Worm (Caenorhabditis elegans) whole organism, L4 larva: Measurements from ENCODE around the gene K03H1.11.

Experiments used
- D1046.2 ChIP-seq: fragments of 200-800 bp; sonication (Bioruptor generic); IDR thresholded peaks from 2 replicates; pipeline ENCODE4 v1.3.6; 2022; ENCODE audit warnings: missing genetic modification characterization, missing compliant biosample characterization
- F10B5.3 ChIP-seq: sonication (generic microtip); optimal IDR thresholded peaks from 2 replicates; lab custom pipeline; 2016; ENCODE audit warnings: mild to moderate bottlenecking, missing genetic modification characterization, missing compliant biosample characterization
- F44E2.7 ChIP-seq: fragments of 200-800 bp; sonication (Bioruptor generic); IDR thresholded peaks from 2 replicates; pipeline ENCODE4 v2.1.2; 2022; ENCODE audit warnings: missing genetic modification characterization, missing compliant biosample characterization
- Y5F2A.4 ChIP-seq: fragments of 200-800 bp; sonication (Bioruptor generic); optimal IDR thresholded peaks from 2 replicates; lab custom pipeline; 2018; ENCODE audit warnings: mild to moderate bottlenecking, missing genetic modification characterization, missing compliant biosample characterization
- ZK546.5 ChIP-seq, 2 experiments: sonication (generic microtip); optimal IDR thresholded peaks; 2 replicates each; lab custom pipeline; 2017; ENCODE audit warnings: missing biosample characterization in 2 of 2, missing genetic modification characterization in 2 of 2
- aly-2 ChIP-seq: sonication (generic microtip); optimal IDR thresholded peaks from 2 replicates; lab custom pipeline; 2018; ENCODE audit warnings: missing biosample characterization, missing genetic modification characterization
- attf-4 ChIP-seq: sonication (generic microtip); optimal IDR thresholded peaks from 3 replicates; lab custom pipeline; 2017; ENCODE audit warnings: missing biosample characterization, missing genetic modification characterization
- ceh-20 ChIP-seq: fragments of 200-800 bp; sonication (Bioruptor generic); IDR thresholded peaks from 2 replicates; pipeline ENCODE4 v1.3.6; 2022; ENCODE audit warnings: missing genetic modification reagents, missing genetic modification characterization, missing compliant biosample characterization
- daf-12 ChIP-seq: fragments of 150-350 bp; optimal IDR thresholded peaks from 2 replicates; lab custom pipeline; 2014; ENCODE audit warnings: missing biosample characterization, missing genetic modification reagents, missing genetic modification characterization
- daf-16 ChIP-seq, 3 experiments: sonication (generic microtip); optimal IDR thresholded peaks; 2 replicates each; lab custom pipeline; 2016 to 2017; ENCODE audit warnings: missing genetic modification characterization in 3 of 3, missing genetic modification reagents in 3 of 3, mild to moderate bottlenecking in 2 of 3, missing compliant biosample characterization in 2 of 3, missing biosample characterization in 1 of 3, moderate library complexity in 1 of 3
- dmd-8 ChIP-seq: fragments of 200-800 bp; sonication (Bioruptor generic); IDR thresholded peaks from 2 replicates; pipeline ENCODE4 v1.3.6; 2022; ENCODE audit warnings: missing genetic modification characterization, missing compliant biosample characterization
- dpl-1 ChIP-seq: fragments of 150-350 bp; optimal IDR thresholded peaks from 2 replicates; lab custom pipeline; 2014; ENCODE audit warnings: missing biosample characterization, missing genetic modification reagents, missing genetic modification characterization
- duxl-1 ChIP-seq: sonication (generic microtip); optimal IDR thresholded peaks from 2 replicates; lab custom pipeline; 2016; ENCODE audit warnings: mild to moderate bottlenecking, missing genetic modification characterization, moderate library complexity, missing compliant biosample characterization; ENCODE audit not compliant: poor library complexity
- dve-1 ChIP-seq: sonication (generic microtip); optimal IDR thresholded peaks from 2 replicates; lab custom pipeline; 2017; ENCODE audit warnings: antibody characterized with exemption, mild to moderate bottlenecking, missing genetic modification characterization, missing compliant biosample characterization; ENCODE audit not compliant: insufficient read depth
- egl-27 ChIP-seq: sonication (generic microtip); optimal IDR thresholded peaks from 3 replicates; lab custom pipeline; 2017; ENCODE audit warnings: missing biosample characterization, missing genetic modification reagents, missing genetic modification characterization
- egl-43 ChIP-seq: fragments of 200-800 bp; sonication (Bioruptor generic); IDR thresholded peaks from 2 replicates; pipeline ENCODE4 v1.3.6; 2022; ENCODE audit warnings: missing genetic modification reagents, missing genetic modification characterization, missing compliant biosample characterization
- fkh-10 ChIP-seq: fragments of 150-350 bp; optimal IDR thresholded peaks from 2 replicates; lab custom pipeline; 2014; ENCODE audit warnings: missing biosample characterization, missing genetic modification reagents, missing genetic modification characterization
- hif-1 ChIP-seq, 2 experiments: sonication (generic microtip); optimal IDR thresholded peaks; 2 replicates each; lab custom pipeline; 2016 to 2017; ENCODE audit warnings: missing compliant biosample characterization in 2 of 2, missing genetic modification characterization in 2 of 2, missing genetic modification reagents in 2 of 2, missing genotype in 2 of 2, mild to moderate bottlenecking in 1 of 2
- hmg-1.1 ChIP-seq: fragments of 200-800 bp; sonication (Bioruptor generic); IDR thresholded peaks from 2 replicates; pipeline ENCODE4 v1.3.6; 2022; ENCODE audit warnings: missing genetic modification reagents, missing genetic modification characterization, missing compliant biosample characterization
- lin-15B ChIP-seq: fragments of 150-350 bp; sonication (generic microtip); optimal IDR thresholded peaks from 3 replicates; lab custom pipeline; 2014; ENCODE audit warnings: missing biosample characterization, missing genetic modification characterization
- lin-29 ChIP-seq: fragments of 200-800 bp; sonication (Bioruptor generic); IDR thresholded peaks from 2 replicates; pipeline ENCODE4 v1.3.6; 2022; ENCODE audit warnings: missing genetic modification reagents, missing genetic modification characterization, missing compliant biosample characterization
- mdl-1 ChIP-seq, 2 experiments: fragments of 150-350 bp in 1 of 2; sonication (generic microtip) in 1 of 2; optimal IDR thresholded peaks; 2 replicates each; lab custom pipeline; 2014 to 2017; ENCODE audit warnings: missing biosample characterization in 2 of 2, missing genetic modification characterization in 2 of 2
- mep-1 ChIP-seq: fragments of 150-350 bp; sonication (generic microtip); optimal IDR thresholded peaks from 3 replicates; lab custom pipeline; 2014; ENCODE audit warnings: missing biosample characterization, missing genetic modification characterization
- mes-2 ChIP-seq: sonication (generic microtip); optimal IDR thresholded peaks from 2 replicates; lab custom pipeline; 2016; ENCODE audit warnings: missing genotype, mild to moderate bottlenecking, missing genetic modification characterization, missing compliant biosample characterization; ENCODE audit not compliant: poor library complexity, severe bottlenecking
- nhr-102 ChIP-seq: sonication (generic microtip); optimal IDR thresholded peaks from 2 replicates; lab custom pipeline; 2016; ENCODE audit warnings: mild to moderate bottlenecking, missing genetic modification characterization, moderate library complexity, missing compliant biosample characterization
- nhr-237 ChIP-seq: sonication (generic microtip); optimal IDR thresholded peaks from 2 replicates; lab custom pipeline; 2017; ENCODE audit warnings: missing biosample characterization, missing genetic modification characterization
- nhr-6 ChIP-seq: fragments of 150-350 bp; optimal IDR thresholded peaks from 2 replicates; lab custom pipeline; 2014; ENCODE audit warnings: missing biosample characterization, missing genetic modification characterization
- nhr-76 ChIP-seq: fragments of 150-350 bp; optimal IDR thresholded peaks from 2 replicates; lab custom pipeline; 2014; ENCODE audit warnings: missing biosample characterization, missing genetic modification characterization
- pha-4 ChIP-seq, 2 experiments: fragments of 150-350 bp in 1 of 2; fragments of 200-800 bp in 1 of 2; sonication (Bioruptor generic) in 1 of 2; IDR thresholded peaks in 1 of 2; optimal IDR thresholded peaks in 1 of 2; 2 replicates each; pipeline versions ENCODE4 v1.3.6 to Lab custom; 2014 to 2022; ENCODE audit warnings: missing genetic modification characterization in 2 of 2, missing genetic modification reagents in 2 of 2, missing biosample characterization in 1 of 2, missing compliant biosample characterization in 1 of 2
- pqm-1 ChIP-seq: sonication (generic microtip); optimal IDR thresholded peaks from 2 replicates; lab custom pipeline; 2017; ENCODE audit warnings: missing biosample characterization, missing genetic modification characterization
- saeg-2 ChIP-seq: fragments of 200-800 bp; sonication (Bioruptor generic); IDR thresholded peaks from 2 replicates; pipeline ENCODE4 v1.3.6; 2022; ENCODE audit warnings: missing genetic modification reagents, missing genetic modification characterization, missing compliant biosample characterization
- sdz-12 ChIP-seq: fragments of 200-800 bp; sonication (Bioruptor generic); optimal IDR thresholded peaks from 2 replicates; lab custom pipeline; 2018; ENCODE audit warnings: mild to moderate bottlenecking, missing genetic modification characterization, missing compliant biosample characterization
- snpc-1.2 ChIP-seq: fragments of 200-800 bp; sonication (Bioruptor generic); IDR thresholded peaks from 2 replicates; pipeline ENCODE4 v1.3.6; 2022; ENCODE audit warnings: missing genetic modification reagents, missing genetic modification characterization, missing compliant biosample characterization
- unc-130 ChIP-seq: sonication (generic microtip); optimal IDR thresholded peaks from 2 replicates; lab custom pipeline; 2016; ENCODE audit warnings: missing genetic modification reagents, missing genetic modification characterization, missing compliant biosample characterization
- unc-39 ChIP-seq: sonication (generic microtip); optimal IDR thresholded peaks from 2 replicates; lab custom pipeline; 2017; ENCODE audit warnings: missing biosample characterization, missing genetic modification characterization
- unc-62 ChIP-seq, 3 experiments: fragments of 150-350 bp in 1 of 3; sonication (generic microtip); optimal IDR thresholded peaks in 2 of 3; peaks in 1 of 3; 1 replicate in 1 of 3; 2 replicates in 2 of 3; lab custom pipeline; 2014 to 2017; ENCODE audit warnings: missing biosample characterization in 3 of 3, missing genetic modification characterization in 3 of 3, missing genetic modification reagents in 3 of 3, missing genotype in 1 of 3
- zag-1 ChIP-seq: fragments of 150-350 bp; optimal IDR thresholded peaks from 2 replicates; lab custom pipeline; 2014; ENCODE audit warnings: missing biosample characterization, missing genetic modification characterization
- zfp-2 ChIP-seq: sonication (generic microtip); optimal IDR thresholded peaks from 2 replicates; lab custom pipeline; 2016; ENCODE audit warnings: mild to moderate bottlenecking, missing genetic modification characterization, missing compliant biosample characterization

K03H1.11 gene

ce11 chrIII:9997890-9998289, 46.1 kb upstream of the K03H1.11 start, which contains the start of gene pqn-8:
pqn-8 (minus strand) TSS chrIII:9997990.
- no peak for TF ChIP-seq mes-2 (tag; lab: Kevin White, UChicago)
- TF ChIP-seq unc-130 (GFP tag; lab: Kevin White, UChicago): no peak
- TF ChIP-seq unc-39 (tag; lab: Kevin White, UChicago): no peak
- no peak for TF ChIP-seq nhr-237 (tag; lab: Kevin White, UChicago)
- no peak for TF ChIP-seq pqm-1 (tag; lab: Kevin White, UChicago)
- no peak for TF ChIP-seq zag-1 (tag; lab: Kevin White, UChicago)
- TF ChIP-seq snpc-1.2: no peak
- TF ChIP-seq daf-16 (GFP tag; optimal IDR thresholded peaks at IDR 0.05; lab: Kevin White, UChicago): no peak
- TF ChIP-seq daf-16 (tag; optimal IDR thresholded peaks at IDR 0.05; lab: Kevin White, UChicago): no peak
- no peak for TF ChIP-seq lin-29 (GFP tag; lab: Robert Waterston, UW)
- no peak for TF ChIP-seq fkh-10 (GFP tag; lab: Kevin White, UChicago)

ce11 chrIII:9993535-9993934, 41.8 kb upstream of the K03H1.11 start, which contains the start of gene C05B5.4:
C05B5.4 (plus strand) TSS chrIII:9993885.
- no peak for TF ChIP-seq Y5F2A.4 (GFP tag; lab: Kevin White, UChicago)
- TF ChIP-seq mdl-1 (tag; optimal IDR thresholded peaks at IDR 0.05; lab: Kevin White, UChicago): no peak
- no peak for TF ChIP-seq saeg-2 (GFP tag; lab: Robert Waterston, UW)
- peak in 1 of 2 experiments; percentile 53 for TF ChIP-seq unc-62 (GFP tag; optimal IDR thresholded peaks at IDR 0.05 in 1 of 2; lab: Kevin White, UChicago)
- no peak for TF ChIP-seq unc-62 (tag; optimal IDR thresholded peaks at IDR 0.05; lab: Kevin White, UChicago)

ce11 chrIII:9991324-9991723, 39.6 kb upstream of the K03H1.11 start:
- no peak for TF ChIP-seq dmd-8 (GFP tag; lab: Robert Waterston, UW)
- TF ChIP-seq hif-1 (tag; optimal IDR thresholded peaks at IDR 0.05; lab: Kevin White, UChicago): no peak
- TF ChIP-seq F10B5.3 (tag; lab: Kevin White, UChicago): no peak
- TF ChIP-seq nhr-102 (tag; lab: Kevin White, UChicago): no peak
- no peak for TF ChIP-seq dpl-1 (GFP tag; lab: Kevin White, UChicago)
- TF ChIP-seq lin-15B (tag; lab: Kevin White, UChicago): no peak
- TF ChIP-seq snpc-1.2: no peak
- no peak for TF ChIP-seq aly-2 (tag; lab: Kevin White, UChicago)
- TF ChIP-seq pha-4 (GFP tag; IDR thresholded peaks at IDR 0.05; lab: Robert Waterston, UW): no peak
- no peak for TF ChIP-seq pha-4 (tag; optimal IDR thresholded peaks at IDR 0.05; lab: Kevin White, UChicago)
- no peak for TF ChIP-seq nhr-6 (tag; lab: Kevin White, UChicago)
- no peak for TF ChIP-seq egl-43
- no peak for TF ChIP-seq ZK546.5 (tag; optimal IDR thresholded peaks at IDR 0.05; lab: Kevin White, UChicago)
- no peak for TF ChIP-seq dve-1 (tag; lab: Kevin White, UChicago)
- no peak for TF ChIP-seq D1046.2

ce11 chrIII:9988352-9988751, 36.6 kb upstream of the K03H1.11 start, which contains the start of gene C05B5.1:
C05B5.1 (minus strand) TSS chrIII:9988452.
- TF ChIP-seq ceh-20 (no peak), duxl-1 (no peak), sdz-12 (GFP tag; lab: Kevin White, UChicago) (no peak), zfp-2 (tag; lab: Kevin White, UChicago) (no peak), nhr-76 (no peak), saeg-2 (GFP tag; lab: Robert Waterston, UW) (no peak), mep-1 (tag; lab: Kevin White, UChicago) (no peak), hmg-1.1 (GFP tag; lab: Robert Waterston, UW) (no peak), attf-4 (tag; lab: Kevin White, UChicago) (no peak), F44E2.7 (no peak), egl-27 (tag; lab: Kevin White, UChicago) (no peak), daf-12 (tag; lab: Kevin White, UChicago) (no peak)
- TF ChIP-seq, all 104 proteins: peak for 0
